Worm (Caenorhabditis elegans) whole organism, early embryonic: ENCODE data around the gene F56F10.1.

Experiments
- ama-1 ChIP-seq: fragments of 150-350 bp; optimal IDR thresholded peaks from 2 replicates; lab custom pipeline; 2014
- flt-1 ChIP-seq: fragments of 200-800 bp; sonication (Bioruptor generic); IDR thresholded peaks from 2 replicates; pipeline ENCODE4 v1.3.6; 2022; ENCODE audit warnings: missing genetic modification characterization, missing compliant biosample characterization
- hmg-4 ChIP-seq: fragments of 200-800 bp; sonication (Bioruptor generic); optimal IDR thresholded peaks from 2 replicates; lab custom pipeline; 2018; ENCODE audit warnings: mild to moderate bottlenecking, missing genetic modification characterization, missing compliant biosample characterization
- tra-4 ChIP-seq: sonication (generic microtip); optimal IDR thresholded peaks from 2 replicates; lab custom pipeline; 2017; ENCODE audit warnings: missing genetic modification characterization, missing compliant biosample characterization

ce11 chrX:845443-845842 lies 27.0 kb upstream of the F56F10.1 start:
- TF ChIP-seq ama-1 (lab: Kevin White, UChicago) (no peak), hmg-4 (GFP tag; lab: Kevin White, UChicago) (no peak), tra-4 (tag; lab: Kevin White, UChicago) (no peak), flt-1 (GFP tag; lab: Robert Waterston, UW) (no peak)
